Worm (Caenorhabditis elegans) whole organism, late embryonic: ENCODE data around the gene dmsr-5.
A peak's percentile ranks its signal among the peaks of the same experiment; 100 is the strongest.

Experiments used
- C08G9.2 ChIP-seq: sonication (generic microtip); optimal IDR thresholded peaks from 2 replicates; lab custom pipeline; 2016; ENCODE audit warnings: mild to moderate bottlenecking, missing genetic modification characterization, moderate library complexity, missing compliant biosample characterization
- K02D7.2 ChIP-seq: sonication (generic microtip); optimal IDR thresholded peaks from 2 replicates; lab custom pipeline; 2017; ENCODE audit warnings: mild to moderate bottlenecking, missing genetic modification characterization, missing compliant biosample characterization
- T23F11.4 ChIP-seq: fragments of 200-800 bp; sonication (Bioruptor generic); optimal IDR thresholded peaks from 2 replicates; lab custom pipeline; 2018; ENCODE audit warnings: mild to moderate bottlenecking, missing genetic modification characterization, missing compliant biosample characterization
- ahr-1 ChIP-seq: sonication (generic microtip); optimal IDR thresholded peaks from 2 replicates; lab custom pipeline; 2016; ENCODE audit warnings: missing genetic modification characterization, missing compliant biosample characterization
- ceh-14 ChIP-seq: sonication (generic microtip); optimal IDR thresholded peaks from 2 replicates; lab custom pipeline; 2016; ENCODE audit warnings: missing genotype, missing genetic modification characterization, missing compliant biosample characterization
- ceh-19 ChIP-seq: fragments of 200-800 bp; sonication (Bioruptor generic); optimal IDR thresholded peaks from 2 replicates; lab custom pipeline; 2018; ENCODE audit warnings: mild to moderate bottlenecking, missing genetic modification characterization, missing compliant biosample characterization
- ceh-2 ChIP-seq: sonication (generic microtip); optimal IDR thresholded peaks from 2 replicates; lab custom pipeline; 2016; ENCODE audit warnings: missing genotype, missing genetic modification characterization, missing compliant biosample characterization
- ceh-22 ChIP-seq: sonication (generic microtip); optimal IDR thresholded peaks from 2 replicates; lab custom pipeline; 2017; ENCODE audit warnings: missing biosample characterization, missing genetic modification characterization
- ceh-30 ChIP-seq: fragments of 150-350 bp; optimal IDR thresholded peaks from 2 replicates; lab custom pipeline; 2014; ENCODE audit warnings: missing biosample characterization, missing genetic modification characterization
- ceh-31 ChIP-seq: sonication (generic microtip); optimal IDR thresholded peaks from 2 replicates; lab custom pipeline; 2016; ENCODE audit warnings: missing genetic modification characterization, missing compliant biosample characterization
- ceh-45 ChIP-seq: fragments of 200-800 bp; sonication (Bioruptor generic); IDR thresholded peaks from 2 replicates; pipeline ENCODE4 v1.3.6; 2022; ENCODE audit warnings: missing genetic modification reagents, missing genetic modification characterization, missing compliant biosample characterization
- ceh-48 ChIP-seq: sonication (generic microtip); optimal IDR thresholded peaks from 2 replicates; lab custom pipeline; 2016; ENCODE audit warnings: missing genetic modification characterization, inconsistent platforms, missing compliant biosample characterization
- dmd-4 ChIP-seq: sonication (generic microtip); optimal IDR thresholded peaks from 2 replicates; lab custom pipeline; 2016; ENCODE audit warnings: borderline replicate concordance, missing genetic modification characterization, missing compliant biosample characterization
- elt-2 ChIP-seq: sonication (generic microtip); optimal IDR thresholded peaks from 2 replicates; lab custom pipeline; 2016; ENCODE audit warnings: missing genetic modification reagents, missing genetic modification characterization, missing compliant biosample characterization
- elt-4 ChIP-seq: sonication (generic microtip); optimal IDR thresholded peaks from 2 replicates; lab custom pipeline; 2016; ENCODE audit warnings: missing genetic modification characterization, missing compliant biosample characterization
- eyg-1 ChIP-seq: sonication (generic microtip); optimal IDR thresholded peaks from 2 replicates; lab custom pipeline; 2016; ENCODE audit warnings: missing genotype, missing genetic modification characterization, missing compliant biosample characterization
- gmeb-2 ChIP-seq: sonication (generic microtip); optimal IDR thresholded peaks from 2 replicates; lab custom pipeline; 2016; ENCODE audit warnings: missing genetic modification characterization, inconsistent platforms, missing compliant biosample characterization
- hlh-13 ChIP-seq: fragments of 200-800 bp; sonication (Bioruptor generic); optimal IDR thresholded peaks from 2 replicates; lab custom pipeline; 2018; ENCODE audit warnings: mild to moderate bottlenecking, missing genetic modification characterization, missing compliant biosample characterization
- hlh-15 ChIP-seq: sonication (generic microtip); optimal IDR thresholded peaks from 2 replicates; lab custom pipeline; 2016; ENCODE audit warnings: missing genetic modification characterization, missing compliant biosample characterization
- hlh-6 ChIP-seq: sonication (generic microtip); optimal IDR thresholded peaks from 2 replicates; lab custom pipeline; 2016; ENCODE audit warnings: missing genotype, missing genetic modification characterization, missing compliant biosample characterization
- hlh-8 ChIP-seq: sonication (generic microtip); optimal IDR thresholded peaks from 2 replicates; lab custom pipeline; 2016; ENCODE audit warnings: missing genotype, missing genetic modification characterization, missing compliant biosample characterization
- lin-11 ChIP-seq: fragments of 200-800 bp; sonication (Bioruptor generic); optimal IDR thresholded peaks from 2 replicates; lab custom pipeline; 2018; ENCODE audit warnings: mild to moderate bottlenecking, missing genetic modification characterization, missing compliant biosample characterization
- madf-2 ChIP-seq: sonication (generic microtip); optimal IDR thresholded peaks from 2 replicates; lab custom pipeline; 2017; ENCODE audit warnings: missing genetic modification characterization, missing compliant biosample characterization
- nfya-1 ChIP-seq: sonication (generic microtip); optimal IDR thresholded peaks from 2 replicates; lab custom pipeline; 2017; ENCODE audit warnings: missing genetic modification characterization, mild to moderate bottlenecking, missing compliant biosample characterization, antibody characterized with exemption, moderate library complexity
- npax-4 ChIP-seq: sonication (generic microtip); optimal IDR thresholded peaks from 2 replicates; lab custom pipeline; 2016; ENCODE audit warnings: missing genetic modification characterization, missing compliant biosample characterization
- odd-2 ChIP-seq: sonication (generic microtip); optimal IDR thresholded peaks from 2 replicates; lab custom pipeline; 2017; ENCODE audit warnings: antibody characterized with exemption, mild to moderate bottlenecking, missing genetic modification characterization, missing compliant biosample characterization
- pat-9 ChIP-seq: fragments of 200-800 bp; sonication (Bioruptor generic); optimal IDR thresholded peaks from 2 replicates; lab custom pipeline; 2018; ENCODE audit warnings: mild to moderate bottlenecking, missing genetic modification characterization, moderate library complexity, missing compliant biosample characterization
- pax-1 ChIP-seq: fragments of 150-350 bp; optimal IDR thresholded peaks from 2 replicates; lab custom pipeline; 2014; ENCODE audit warnings: missing biosample characterization, missing genetic modification characterization
- pha-4 ChIP-seq: fragments of 150-350 bp; optimal IDR thresholded peaks from 2 replicates; lab custom pipeline; 2018; ENCODE audit warnings: missing biosample characterization, missing genetic modification reagents, missing genetic modification characterization
- pros-1 ChIP-seq: fragments of 150-350 bp; optimal IDR thresholded peaks from 2 replicates; lab custom pipeline; 2014; ENCODE audit warnings: missing biosample characterization, missing genetic modification reagents, missing genetic modification characterization
- sdc-2 ChIP-seq: sonication (generic microtip); optimal IDR thresholded peaks from 2 replicates; lab custom pipeline; 2016; ENCODE audit warnings: missing genotype, missing genetic modification characterization, missing compliant biosample characterization
- sox-4 ChIP-seq: sonication (generic microtip); optimal IDR thresholded peaks from 2 replicates; lab custom pipeline; 2017; ENCODE audit warnings: mild to moderate bottlenecking, missing genetic modification characterization, inconsistent platforms, missing compliant biosample characterization
- tbx-2 ChIP-seq: sonication (generic microtip); optimal IDR thresholded peaks from 2 replicates; lab custom pipeline; 2016; ENCODE audit warnings: missing genetic modification characterization, missing compliant biosample characterization
- unc-42 ChIP-seq: sonication (generic microtip); optimal IDR thresholded peaks from 2 replicates; lab custom pipeline; 2016; ENCODE audit warnings: missing genotype, missing genetic modification characterization, missing compliant biosample characterization
- unc-55 ChIP-seq: sonication (generic microtip); optimal IDR thresholded peaks from 2 replicates; lab custom pipeline; 2017; ENCODE audit warnings: missing biosample characterization, missing genetic modification reagents, missing genetic modification characterization
- unc-86 ChIP-seq: sonication (generic microtip); optimal IDR thresholded peaks from 2 replicates; lab custom pipeline; 2016; ENCODE audit warnings: missing genetic modification characterization, missing compliant biosample characterization

dmsr-5 gene

DNA sequence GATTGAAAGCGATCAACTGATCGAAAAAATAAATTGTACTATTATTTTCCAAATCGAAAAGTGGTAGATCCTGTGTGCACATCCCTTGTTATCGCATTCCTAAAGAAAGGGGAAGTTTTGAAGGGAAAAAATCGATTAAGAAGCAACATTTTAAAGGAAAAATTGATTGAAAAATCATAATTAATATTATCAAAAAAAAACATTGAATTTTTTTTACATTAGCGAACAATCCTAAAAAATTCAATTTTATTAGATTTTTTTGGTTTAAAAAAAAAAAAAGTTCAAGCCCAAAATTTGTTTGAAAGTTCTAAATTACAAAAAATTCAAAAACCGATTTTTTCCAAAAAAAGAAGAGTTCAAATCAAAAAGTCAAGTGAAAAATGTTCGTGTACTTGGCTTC lies at the start of gene dmsr-5:
Gene dmsr-5, minus strand, starts transcription at position 101 of the 400 bp plus-strand sequence.
- TF ChIP-seq ceh-48 (no peak), ceh-30 (tag; lab: Kevin White, UChicago) (no peak), dmd-4 (no peak)

DNA sequence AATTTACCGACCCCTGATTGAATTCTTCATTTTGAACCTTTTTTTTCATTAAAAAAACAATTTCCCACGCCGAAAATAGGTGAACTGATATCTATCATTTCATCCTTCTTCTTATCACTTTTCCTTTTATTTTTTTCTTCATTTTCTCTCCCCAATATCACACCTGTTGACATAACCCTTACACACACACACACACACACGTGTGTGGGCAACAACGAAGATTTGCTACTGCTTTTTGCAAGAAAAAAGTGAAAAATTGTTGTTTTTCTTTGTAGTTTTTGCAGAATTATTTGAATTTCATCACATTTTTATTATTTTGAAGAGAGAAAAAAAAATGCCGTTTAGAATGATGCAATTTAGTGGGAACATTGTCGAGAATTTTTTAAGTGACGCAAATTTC lies 45.5 kb upstream of the dmsr-5 start:
- no peak for TF ChIP-seq odd-2 (tag; lab: Kevin White, UChicago)
- TF ChIP-seq T23F11.4 (GFP tag; lab: Kevin White, UChicago): no peak
- no peak for TF ChIP-seq ceh-22
- no peak for TF ChIP-seq pax-1
- no peak for TF ChIP-seq gmeb-2
- TF ChIP-seq pha-4 (tag; lab: Kevin White, UChicago): no peak
- TF ChIP-seq, all 69 proteins: peak for 0

DNA sequence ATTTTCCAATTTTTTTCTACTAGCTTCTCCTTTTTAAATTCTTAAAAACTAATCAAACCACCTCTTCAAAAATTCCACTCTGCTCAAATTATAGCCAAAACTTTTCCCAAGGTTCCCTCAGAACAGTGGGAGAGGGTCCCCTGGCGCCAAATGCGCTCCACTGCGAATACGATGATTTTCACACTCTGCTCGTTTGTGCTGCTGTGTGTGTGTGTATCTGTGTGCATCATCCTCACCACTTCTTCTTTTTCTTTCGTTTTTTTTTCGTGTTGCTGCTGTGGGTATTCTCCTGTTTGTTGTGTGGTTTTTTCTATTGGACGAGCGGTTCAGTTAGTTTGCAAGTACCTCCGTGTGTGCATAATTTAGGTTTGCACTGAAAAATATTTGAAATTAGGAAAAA lies 44.2 kb upstream of the dmsr-5 start:
- TF ChIP-seq ceh-14 (no peak), ceh-31 (tag; lab: Kevin White, UChicago) (peak; percentile 5), sox-4 (no peak), nfya-1 (tag; lab: Kevin White, UChicago) (peak; percentile 30), unc-86 (no peak), npax-4 (no peak), unc-42 (tag; lab: Kevin White, UChicago) (peak; percentile 26), ceh-2 (tag; lab: Kevin White, UChicago) (no peak), lin-11 (tag; lab: Kevin White, UChicago) (no peak), elt-4 (tag; lab: Kevin White, UChicago) (no peak), ahr-1 (no peak), C08G9.2 (tag; lab: Kevin White, UChicago) (no peak), T23F11.4 (GFP tag; lab: Kevin White, UChicago) (no peak), sdc-2 (tag; lab: Kevin White, UChicago) (no peak), madf-2 (tag; lab: Kevin White, UChicago) (no peak), hlh-8 (tag; lab: Kevin White, UChicago) (no peak), elt-2 (no peak), ceh-19 (GFP tag; lab: Kevin White, UChicago) (no peak), hlh-15 (tag; lab: Kevin White, UChicago) (no peak), K02D7.2 (tag; lab: Kevin White, UChicago) (no peak), pat-9 (tag; lab: Kevin White, UChicago) (no peak), eyg-1 (tag; lab: Kevin White, UChicago) (no peak), tbx-2 (tag; lab: Kevin White, UChicago) (peak; percentile 25), hlh-6 (tag; lab: Kevin White, UChicago) (no peak)

- no peak for TF ChIP-seq hlh-8 (tag; lab: Kevin White, UChicago)
- no peak for TF ChIP-seq ceh-45
- no peak for TF ChIP-seq hlh-13 (GFP tag; lab: Kevin White, UChicago)
These were observed 41.6 kb upstream of the dmsr-5 start, which contains the start of gene spat-2 for ce11 chrIII:11036640-11037039. Gene spat-2, plus strand, starts transcription at chrIII:11036940.

DNA sequence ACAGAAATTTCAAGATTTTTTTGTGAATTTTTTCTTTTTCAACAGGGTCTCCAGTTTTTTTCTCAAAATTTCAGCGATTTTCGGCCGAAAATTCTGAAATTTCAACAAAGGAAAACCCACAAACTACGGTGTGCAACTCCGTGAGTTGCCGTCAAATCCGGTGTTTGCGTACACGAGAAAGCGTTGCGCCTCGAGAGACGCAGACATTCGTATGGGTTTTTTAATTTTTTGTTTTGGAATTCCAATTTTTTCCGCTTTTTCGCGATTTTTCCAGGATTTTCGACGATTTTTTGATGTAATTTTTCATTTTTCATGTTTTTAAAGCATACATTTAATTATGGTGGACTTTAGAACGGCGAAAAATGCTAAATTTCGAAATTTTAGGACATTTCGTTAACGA lies 41.1 kb upstream of the dmsr-5 start:
- peak; percentile 21 for TF ChIP-seq ceh-31 (tag; lab: Kevin White, UChicago)
- TF ChIP-seq nfya-1 (tag; lab: Kevin White, UChicago): peak; percentile 61
- TF ChIP-seq pros-1 (tag; lab: Kevin White, UChicago): no peak
- TF ChIP-seq pax-1: peak; percentile 41
- peak; percentile 6 for TF ChIP-seq unc-42 (tag; lab: Kevin White, UChicago)
- TF ChIP-seq unc-55 (GFP tag; lab: Kevin White, UChicago): peak; percentile 48
- no peak for TF ChIP-seq tbx-2 (tag; lab: Kevin White, UChicago)
- peak; percentile 1 for TF ChIP-seq unc-86
